Worm (Caenorhabditis elegans): ENCODE data around the gene Y41D4B.11.

- TF ChIP-seq aly-2 (tag; optimal IDR thresholded peaks at IDR 0.05) (no peak), ets-5 (GFP tag; IDR thresholded peaks at IDR 0.05) (no peak)
These were observed 28.8 kb upstream of the Y41D4B.11 start, which contains the start of gene Y41D4B.14 for ce11 chrIV:1576731-1577130.

Measured in whole organism, L1 larva.